Worm (Caenorhabditis elegans) whole organism, L1 larva: ENCODE data around the gene F20C5.7.

Experiments
- elt-2 ChIP-seq: sonication (generic microtip); optimal IDR thresholded peaks from 2 replicates; lab custom pipeline; 2016; ENCODE audit warnings: missing genetic modification characterization, mild to moderate bottlenecking, inconsistent platforms, missing compliant biosample characterization, missing genetic modification reagents
- elt-3 ChIP-seq, 6 experiments: fragments of 150-350 bp in 1 of 6; sonication (generic microtip); optimal IDR thresholded peaks; 2 replicates each; lab custom pipeline; 2017 to 2018; ENCODE audit warnings: missing biosample characterization in 6 of 6, missing genetic modification characterization in 6 of 6, inconsistent platforms in 1 of 6
- fos-1 ChIP-seq: fragments of 150-350 bp; optimal IDR thresholded peaks from 2 replicates; lab custom pipeline; 2014; ENCODE audit warnings: missing biosample characterization, missing genetic modification characterization
- isw-1 ChIP-seq: fragments of 200-800 bp; sonication (Bioruptor generic); IDR thresholded peaks from 2 replicates; pipeline ENCODE4 v1.3.6; 2022; ENCODE audit warnings: missing genetic modification characterization, missing compliant biosample characterization
- lin-39 ChIP-seq: fragments of 150-350 bp; optimal IDR thresholded peaks from 2 replicates; lab custom pipeline; 2014; ENCODE audit warnings: missing biosample characterization, missing genetic modification reagents, missing genetic modification characterization
- lsy-2 ChIP-seq, 2 experiments: fragments of 150-350 bp; optimal IDR thresholded peaks; 2 replicates each; lab custom pipeline; 2014; ENCODE audit warnings: missing biosample characterization in 2 of 2, missing genetic modification characterization in 2 of 2
- zip-4 ChIP-seq: fragments of 200-800 bp; sonication (Bioruptor generic); optimal IDR thresholded peaks from 2 replicates; lab custom pipeline; 2018; ENCODE audit warnings: mild to moderate bottlenecking, missing genetic modification characterization, moderate library complexity, missing compliant biosample characterization
- ztf-11 ChIP-seq, 2 experiments: sonication (generic microtip); optimal IDR thresholded peaks; 2 replicates each; lab custom pipeline; 2016 to 2017; ENCODE audit warnings: missing genetic modification characterization in 2 of 2, missing biosample characterization in 1 of 2, missing compliant biosample characterization in 1 of 2

DNA sequence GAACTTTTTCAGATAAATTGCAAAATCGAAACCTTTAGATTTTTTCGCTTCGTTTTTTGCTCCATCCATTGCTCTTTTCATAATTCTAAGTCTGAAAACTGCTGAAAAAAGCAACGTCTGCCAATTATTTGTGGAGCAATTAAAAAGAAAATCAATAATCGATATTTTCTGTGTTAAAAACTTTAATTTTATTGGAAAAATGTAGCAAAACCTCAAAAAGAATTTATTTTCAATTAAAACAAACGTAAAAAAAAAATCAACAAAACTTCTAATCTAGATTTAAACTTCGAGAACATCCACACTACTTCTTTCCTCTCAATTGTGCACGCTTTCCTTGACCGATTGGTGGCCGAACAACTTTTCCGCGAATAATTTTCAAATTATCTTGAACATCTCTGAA is 6.2 kb downstream of the F20C5.7 start, which contains the start of gene F21D5.5:
- TF ChIP-seq ztf-11 (tag; optimal IDR thresholded peaks at IDR 0.05; lab: Kevin White, UChicago): no peak
- no peak for TF ChIP-seq zip-4 (GFP tag; lab: Kevin White, UChicago)
- no peak for TF ChIP-seq isw-1 (GFP tag; lab: Robert Waterston, UW)
- TF ChIP-seq elt-2: no peak
- no peak for TF ChIP-seq lsy-2 (tag; optimal IDR thresholded peaks at IDR 0.05; lab: Kevin White, UChicago)
- TF ChIP-seq lin-39: no peak
- TF ChIP-seq fos-1 (tag; lab: Kevin White, UChicago): no peak
- no peak for TF ChIP-seq elt-3 (tag; optimal IDR thresholded peaks at IDR 0.05; lab: Kevin White, UChicago)
